Worm (Caenorhabditis elegans) whole organism, early embryonic: ENCODE measurements around the gene K11H12.4.
A peak's percentile ranks its signal among the peaks of the same experiment; 100 is the strongest.

ENCODE experiments used
- B0310.2 ChIP-seq: sonication (generic microtip); optimal IDR thresholded peaks from 2 replicates; lab custom pipeline; 2016; ENCODE audit warnings: mild to moderate bottlenecking, missing genetic modification characterization, missing compliant biosample characterization
- F13C5.2 ChIP-seq: sonication (generic microtip); optimal IDR thresholded peaks from 2 replicates; lab custom pipeline; 2017; ENCODE audit warnings: mild to moderate bottlenecking, missing genetic modification characterization, inconsistent platforms, missing compliant biosample characterization
- aly-1 ChIP-seq: sonication (generic microtip); optimal IDR thresholded peaks from 2 replicates; lab custom pipeline; 2016; ENCODE audit warnings: missing genetic modification characterization, missing compliant biosample characterization
- ama-1 ChIP-seq: fragments of 150-350 bp; optimal IDR thresholded peaks from 2 replicates; lab custom pipeline; 2014
- ceh-13 ChIP-seq: fragments of 200-800 bp; sonication (Bioruptor generic); optimal IDR thresholded peaks from 2 replicates; lab custom pipeline; 2018; ENCODE audit warnings: mild to moderate bottlenecking, missing genetic modification characterization, missing compliant biosample characterization
- ceh-36 ChIP-seq: sonication (generic microtip); optimal IDR thresholded peaks from 2 replicates; lab custom pipeline; 2016; ENCODE audit warnings: missing genetic modification characterization, inconsistent platforms, missing compliant biosample characterization
- ets-7 ChIP-seq: sonication (generic microtip); optimal IDR thresholded peaks from 2 replicates; lab custom pipeline; 2016; ENCODE audit warnings: missing genotype, missing genetic modification characterization, missing compliant biosample characterization
- flt-1 ChIP-seq: fragments of 200-800 bp; sonication (Bioruptor generic); IDR thresholded peaks from 2 replicates; pipeline ENCODE4 v1.3.6; 2022; ENCODE audit warnings: missing genetic modification characterization, missing compliant biosample characterization
- hmbx-1 ChIP-seq: sonication (generic microtip); optimal IDR thresholded peaks from 2 replicates; lab custom pipeline; 2016; ENCODE audit warnings: mild to moderate bottlenecking, missing genetic modification characterization, missing compliant biosample characterization
- hmg-4 ChIP-seq: fragments of 200-800 bp; sonication (Bioruptor generic); optimal IDR thresholded peaks from 2 replicates; lab custom pipeline; 2018; ENCODE audit warnings: mild to moderate bottlenecking, missing genetic modification characterization, missing compliant biosample characterization
- hnd-1 ChIP-seq: sonication (generic microtip); optimal IDR thresholded peaks from 2 replicates; lab custom pipeline; 2016; ENCODE audit warnings: missing genetic modification characterization, missing compliant biosample characterization
- pes-1 ChIP-seq: fragments of 200-800 bp; sonication (Bioruptor generic); IDR thresholded peaks from 2 replicates; pipeline ENCODE4 v1.3.6; 2022; ENCODE audit warnings: missing genetic modification reagents, missing genetic modification characterization, missing compliant biosample characterization
- scrt-1 ChIP-seq: fragments of 200-800 bp; sonication (Bioruptor generic); IDR thresholded peaks from 2 replicates; pipeline ENCODE4 v1.3.6; 2022; ENCODE audit warnings: missing genetic modification characterization, missing compliant biosample characterization
- sea-1 ChIP-seq: fragments of 200-800 bp; sonication (Bioruptor generic); conservative IDR thresholded peaks from 2 replicates; pipeline ENCODE4 v1.3.6; 2022; ENCODE audit warnings: missing genetic modification characterization, missing compliant biosample characterization
- tbx-11 ChIP-seq: fragments of 200-800 bp; sonication (Bioruptor generic); IDR thresholded peaks from 2 replicates; pipeline ENCODE4 v1.3.6; 2022; ENCODE audit warnings: missing genetic modification characterization, missing compliant biosample characterization
- tbx-37 ChIP-seq: fragments of 200-800 bp; sonication (Bioruptor generic); conservative IDR thresholded peaks from 2 replicates; pipeline ENCODE4 v1.3.6; 2022; ENCODE audit warnings: missing genetic modification reagents, missing genetic modification characterization, missing compliant biosample characterization
- tra-4 ChIP-seq: sonication (generic microtip); optimal IDR thresholded peaks from 2 replicates; lab custom pipeline; 2017; ENCODE audit warnings: missing genetic modification characterization, missing compliant biosample characterization

Gene K11H12.4

ce11 chrIV:664122-664521 lies 11.6 kb downstream of the K11H12.4 start:
- TF ChIP-seq flt-1 (GFP tag; lab: Robert Waterston, UW) (no peak), pes-1 (no peak), scrt-1 (GFP tag; lab: Robert Waterston, UW) (no peak)

- TF ChIP-seq tra-4 (tag; lab: Kevin White, UChicago) (no peak), scrt-1 (GFP tag; lab: Robert Waterston, UW) (no peak), hnd-1 (tag; lab: Kevin White, UChicago) (no peak), sea-1 (GFP tag; lab: Robert Waterston, UW) (no peak), hmg-4 (GFP tag; lab: Kevin White, UChicago) (no peak), tbx-37 (GFP tag; lab: Robert Waterston, UW) (no peak), hmbx-1 (tag; lab: Kevin White, UChicago) (no peak), flt-1 (GFP tag; lab: Robert Waterston, UW) (no peak), B0310.2 (tag; lab: Kevin White, UChicago) (no peak), pes-1 (no peak), tbx-11 (GFP tag; lab: Robert Waterston, UW) (no peak), ama-1 (lab: Kevin White, UChicago) (no peak), aly-1 (tag; lab: Kevin White, UChicago) (no peak), ceh-36 (tag; lab: Kevin White, UChicago) (no peak)
These were observed 14.1 kb downstream of the K11H12.4 start for ce11 chrIV:661623-662022.

ce11 chrIV:659585-659984 lies 16.1 kb downstream of the K11H12.4 start:
- TF ChIP-seq tbx-37 (GFP tag; lab: Robert Waterston, UW) (no peak), scrt-1 (GFP tag; lab: Robert Waterston, UW) (no peak), hnd-1 (tag; lab: Kevin White, UChicago) (no peak), aly-1 (tag; lab: Kevin White, UChicago) (no peak), ama-1 (lab: Kevin White, UChicago) (no peak), tra-4 (tag; lab: Kevin White, UChicago) (no peak)

ce11 chrIV:658497-659177 lies 17.0 kb downstream of the K11H12.4 start:
- no peak for TF ChIP-seq tbx-11 (GFP tag; lab: Robert Waterston, UW)

- 0 out of 2 replicates have a peak, but pooled peaks have one; percentile 37 for TF ChIP-seq scrt-1 (GFP tag; lab: Robert Waterston, UW)
- peak; percentile 62 for TF ChIP-seq hmg-4 (GFP tag; lab: Kevin White, UChicago)
- TF ChIP-seq aly-1 (tag; lab: Kevin White, UChicago) = no peak
These were observed 17.8 kb downstream of the K11H12.4 start for ce11 chrIV:657932-658331.

ce11 chrIV:657046-657445 lies 18.6 kb downstream of the K11H12.4 start:
- no peak for TF ChIP-seq ceh-36 (tag; lab: Kevin White, UChicago)
- no peak for TF ChIP-seq ceh-13 (GFP tag; lab: Kevin White, UChicago)
- TF ChIP-seq tbx-37 (GFP tag; lab: Robert Waterston, UW) = no peak
- TF ChIP-seq tra-4 (tag; lab: Kevin White, UChicago) = no peak
- TF ChIP-seq hmbx-1 (tag; lab: Kevin White, UChicago) = no peak

- TF ChIP-seq flt-1 (GFP tag; lab: Robert Waterston, UW) = peak; percentile 92
- peak; percentile 57 for TF ChIP-seq ceh-13 (GFP tag; lab: Kevin White, UChicago)
- TF ChIP-seq F13C5.2 = peak; percentile 99
- TF ChIP-seq tbx-37 (GFP tag; lab: Robert Waterston, UW) = peak; percentile 91
- peak; percentile 79 for TF ChIP-seq tra-4 (tag; lab: Kevin White, UChicago)
- TF ChIP-seq scrt-1 (GFP tag; lab: Robert Waterston, UW) = peak; percentile 83
- peak; percentile 78 for TF ChIP-seq ceh-36 (tag; lab: Kevin White, UChicago)
- peak; percentile 93 for TF ChIP-seq hmg-4 (GFP tag; lab: Kevin White, UChicago)
- peak; percentile 77 for TF ChIP-seq tbx-11 (GFP tag; lab: Robert Waterston, UW)
- peak; percentile 66 for TF ChIP-seq B0310.2 (tag; lab: Kevin White, UChicago)
- TF ChIP-seq ets-7 = peak; percentile 64
- TF ChIP-seq sea-1 (GFP tag; lab: Robert Waterston, UW) = peak; percentile 95
- TF ChIP-seq hmbx-1 (tag; lab: Kevin White, UChicago) = peak; percentile 64
- peak; percentile 87 for TF ChIP-seq pes-1
- TF ChIP-seq aly-1 (tag; lab: Kevin White, UChicago) = no peak
- peak; percentile 70 for TF ChIP-seq hnd-1 (tag; lab: Kevin White, UChicago)
- no peak for TF ChIP-seq ama-1 (lab: Kevin White, UChicago)
These were observed 20.9 kb downstream of the K11H12.4 start, which contains the start of the genes rpl-15 and K11H12.8 for ce11 chrIV:654526-655440. TSS of gene rpl-15 (minus strand) at chrIV:654576. TSS of gene K11H12.8 (plus strand) at chrIV:655390.
